Fruit fly (Drosophila melanogaster) whole organism, embryonic: ENCODE results near the gene cac.
A peak's percentile ranks its signal among the peaks of the same experiment; 100 is the strongest.

Experiments
- Ada2b ChIP-seq: fragments of 200-800 bp; sonication (Bioruptor generic); IDR thresholded peaks from 2 replicates; pipeline ENCODE4 v1.3.6; 2022; ENCODE audit warnings: missing biosample characterization, missing genetic modification characterization
- Atf3 ChIP-seq: fragments of 200-800 bp; sonication (Bioruptor generic); optimal IDR thresholded peaks from 3 replicates; lab custom pipeline; 2016; ENCODE audit warnings: missing biosample characterization, missing genetic modification characterization
- BEAF-32 ChIP-seq: fragments of 200-800 bp; sonication (Bioruptor generic); optimal IDR thresholded peaks from 3 replicates; lab custom pipeline; 2017; ENCODE audit warnings: missing biosample characterization, missing genetic modification characterization, mild to moderate bottlenecking, moderate library complexity, missing genetic modification reagents
- C15 ChIP-seq: fragments of 200-800 bp; sonication (Bioruptor generic); IDR thresholded peaks from 3 replicates; pipeline ENCODE4 v1.3.6; 2022; ENCODE audit warnings: missing biosample characterization, missing genetic modification characterization
- CG10366 ChIP-seq: fragments of 200-800 bp; sonication (Bioruptor generic); IDR thresholded peaks from 2 replicates; pipeline ENCODE4 v1.3.6; 2022; ENCODE audit warnings: missing biosample characterization, missing genetic modification characterization
- CG11085 ChIP-seq: fragments of 200-800 bp; sonication (Bioruptor generic); IDR thresholded peaks from 2 replicates; pipeline ENCODE4 v1.3.6; 2022; ENCODE audit warnings: missing biosample characterization, missing genetic modification characterization
- CG11723 ChIP-seq: fragments of 200-800 bp; sonication (Bioruptor generic); optimal IDR thresholded peaks from 2 replicates; lab custom pipeline; 2017; ENCODE audit warnings: missing biosample characterization, mild to moderate bottlenecking, missing genetic modification characterization
- CG13287 ChIP-seq: fragments of 200-800 bp; sonication (Bioruptor generic); IDR thresholded peaks from 2 replicates; pipeline ENCODE4 v1.3.6; 2022; ENCODE audit warnings: missing biosample characterization, missing genetic modification characterization; ENCODE audit not compliant: partially characterized antibody
- CG1529 ChIP-seq: fragments of 200-800 bp; sonication (Bioruptor generic); optimal IDR thresholded peaks from 3 replicates; lab custom pipeline; 2018; ENCODE audit warnings: missing biosample characterization, missing genetic modification characterization
- CG16779 ChIP-seq: fragments of 200-800 bp; sonication (Bioruptor generic); IDR thresholded peaks from 2 replicates; pipeline ENCODE4 v1.3.6; 2022; ENCODE audit warnings: missing biosample characterization, missing genetic modification characterization
- CG17186 ChIP-seq: fragments of 200-800 bp; sonication (Bioruptor generic); optimal IDR thresholded peaks from 3 replicates; lab custom pipeline; 2017; ENCODE audit warnings: missing biosample characterization, missing genetic modification reagents, missing genetic modification characterization
- CG17359 ChIP-seq: fragments of 200-800 bp; sonication (Bioruptor generic); optimal IDR thresholded peaks from 3 replicates; lab custom pipeline; 2018; ENCODE audit warnings: missing biosample characterization, mild to moderate bottlenecking, missing genetic modification characterization, moderate library complexity
- CG1792 ChIP-seq: fragments of 200-800 bp; sonication (Bioruptor generic); optimal IDR thresholded peaks from 2 replicates; lab custom pipeline; 2016; ENCODE audit warnings: missing biosample characterization, missing genetic modification characterization
- CG30431 ChIP-seq: fragments of 200-800 bp; sonication (Bioruptor generic); optimal IDR thresholded peaks from 2 replicates; lab custom pipeline; 2017; ENCODE audit warnings: missing biosample characterization, missing genetic modification characterization
- CG32532 ChIP-seq: fragments of 200-800 bp; sonication (Bioruptor generic); IDR thresholded peaks from 2 replicates; pipeline ENCODE4 v1.3.6; 2022; ENCODE audit warnings: missing biosample characterization, missing genetic modification characterization
- CG32772 ChIP-seq: fragments of 200-800 bp; sonication (Bioruptor generic); IDR thresholded peaks from 2 replicates; pipeline ENCODE4 v1.3.6; 2022; ENCODE audit warnings: missing biosample characterization, missing genetic modification characterization
- CG34376 ChIP-seq: fragments of 200-800 bp; sonication (Bioruptor generic); optimal IDR thresholded peaks from 2 replicates; lab custom pipeline; 2018; ENCODE audit warnings: missing biosample characterization, mild to moderate bottlenecking, missing genetic modification characterization
- CG3847 ChIP-seq: fragments of 200-800 bp; sonication (Bioruptor generic); IDR thresholded peaks from 2 replicates; pipeline ENCODE4 v1.3.6; 2022; ENCODE audit warnings: missing biosample characterization, missing genetic modification characterization
- CG6254 ChIP-seq: fragments of 200-800 bp; sonication (Bioruptor generic); optimal IDR thresholded peaks from 3 replicates; lab custom pipeline; 2017; ENCODE audit warnings: mild to moderate bottlenecking, missing biosample characterization, missing genetic modification reagents, missing genetic modification characterization
- CG6813 ChIP-seq: fragments of 200-800 bp; sonication (Bioruptor generic); optimal IDR thresholded peaks from 2 replicates; lab custom pipeline; 2017; ENCODE audit warnings: missing biosample characterization, missing genetic modification characterization, mild to moderate bottlenecking, moderate library complexity, missing genetic modification reagents
- CG7372 ChIP-seq: fragments of 200-800 bp; sonication (Bioruptor generic); IDR thresholded peaks from 2 replicates; pipeline ENCODE4 v1.3.6; 2022; ENCODE audit warnings: missing biosample characterization, missing genetic modification characterization
- CG7963 ChIP-seq: fragments of 200-800 bp; sonication (Bioruptor generic); IDR thresholded peaks from 3 replicates; pipeline ENCODE4 v1.3.6; 2022; ENCODE audit warnings: missing biosample characterization, missing genetic modification characterization; ENCODE audit not compliant: partially characterized antibody
- CG8765 ChIP-seq: fragments of 200-800 bp; sonication (Bioruptor generic); IDR thresholded peaks from 2 replicates; pipeline ENCODE4 v1.3.6; 2022; ENCODE audit warnings: missing biosample characterization, missing genetic modification characterization
- CG9932 ChIP-seq: fragments of 200-800 bp; sonication (Bioruptor generic); IDR thresholded peaks from 2 replicates; pipeline ENCODE4 v1.3.6; 2022; ENCODE audit warnings: missing biosample characterization, missing genetic modification characterization
- CHES-1-like ChIP-seq: fragments of 200-800 bp; sonication (Bioruptor generic); optimal IDR thresholded peaks from 2 replicates; lab custom pipeline; 2016; ENCODE audit warnings: missing biosample characterization, missing genetic modification characterization
- Dek ChIP-seq: fragments of 200-800 bp; sonication (Bioruptor generic); optimal IDR thresholded peaks from 3 replicates; lab custom pipeline; 2019; ENCODE audit warnings: missing biosample characterization, mild to moderate bottlenecking, missing genetic modification characterization, moderate library complexity
- HmgZ ChIP-seq: fragments of 200-800 bp; sonication (Bioruptor generic); optimal IDR thresholded peaks from 2 replicates; lab custom pipeline; 2018; ENCODE audit warnings: missing biosample characterization, mild to moderate bottlenecking, missing genetic modification characterization
- Hr51 ChIP-seq, 2 experiments: fragments of 200-800 bp; sonication (Bioruptor generic); optimal IDR thresholded peaks; 2 replicates in 1 of 2; 3 replicates in 1 of 2; lab custom pipeline; 2016 to 2018; ENCODE audit warnings: missing biosample characterization in 2 of 2, missing genetic modification characterization in 2 of 2, mild to moderate bottlenecking in 1 of 2, moderate library complexity in 1 of 2
- Jarid2 ChIP-seq: fragments of 200-800 bp; sonication (Bioruptor generic); optimal IDR thresholded peaks from 3 replicates; lab custom pipeline; 2017; ENCODE audit warnings: mild to moderate bottlenecking, missing biosample characterization, missing genetic modification reagents, missing genetic modification characterization
- MBD-R2 ChIP-seq: fragments of 200-800 bp; sonication (Bioruptor generic); IDR thresholded peaks from 2 replicates; pipeline ENCODE4 v1.3.6; 2022; ENCODE audit warnings: missing biosample characterization, missing genetic modification characterization
- MTF-1 ChIP-seq: fragments of 200-800 bp; sonication (Bioruptor generic); optimal IDR thresholded peaks from 2 replicates; lab custom pipeline; 2018; ENCODE audit warnings: missing biosample characterization, mild to moderate bottlenecking, missing genetic modification characterization, borderline replicate concordance
- Med ChIP-seq: fragments of 200-800 bp; sonication (Bioruptor generic); peaks from one replicate; lab custom pipeline; 2016; ENCODE audit warnings: missing biosample characterization, missing genetic modification characterization, mild to moderate bottlenecking, inconsistent platforms, moderate library complexity
- Oaz ChIP-seq: fragments of 200-800 bp; sonication (Bioruptor generic); IDR thresholded peaks from 2 replicates; pipeline ENCODE4 v1.3.6; 2022; ENCODE audit warnings: missing biosample characterization, missing genetic modification characterization
- Pdp1 ChIP-seq, 2 experiments: fragments of 200-800 bp; sonication (Bioruptor generic); optimal IDR thresholded peaks; 3 replicates each; lab custom pipeline; 2016; ENCODE audit warnings: missing biosample characterization in 2 of 2, missing genetic modification characterization in 2 of 2, mild to moderate bottlenecking in 1 of 2, moderate library complexity in 1 of 2
- Sry-δ ChIP-seq: fragments of 200-800 bp; sonication (Bioruptor generic); optimal IDR thresholded peaks from 2 replicates; lab custom pipeline; 2016; ENCODE audit warnings: missing biosample characterization, missing genetic modification characterization
- Stat92E ChIP-seq, 3 experiments: fragments of >200 bp in 2 of 3; fragments of 200-800 bp in 1 of 3; sonication (Bioruptor generic) in 1 of 3; optimal IDR thresholded peaks; 2 replicates each; lab custom pipeline; 2017 to 2019; ENCODE audit warnings: missing biosample characterization in 3 of 3, missing genetic modification characterization in 3 of 3, mild to moderate bottlenecking in 1 of 3, moderate library complexity in 1 of 3
- ato ChIP-seq: fragments of 200-800 bp; sonication (Bioruptor generic); IDR thresholded peaks from 2 replicates; pipeline ENCODE4 v1.3.6; 2022; ENCODE audit warnings: missing biosample characterization, missing genetic modification characterization; ENCODE audit not compliant: partially characterized antibody
- az2 ChIP-seq: fragments of 200-800 bp; sonication (Bioruptor generic); optimal IDR thresholded peaks from 3 replicates; lab custom pipeline; 2016; ENCODE audit warnings: missing biosample characterization, missing genetic modification characterization
- bowl ChIP-seq: fragments of 200-800 bp; sonication (Bioruptor generic); IDR thresholded peaks from 2 replicates; pipeline ENCODE4 v1.3.6; 2022; ENCODE audit warnings: missing biosample characterization, missing genetic modification characterization
- croc ChIP-seq: fragments of 200-800 bp; sonication (Bioruptor generic); conservative IDR thresholded peaks from 3 replicates; pipeline ENCODE4 v1.3.6; 2022; ENCODE audit warnings: missing biosample characterization, missing genetic modification characterization
- dan ChIP-seq: fragments of 200-800 bp; sonication (Bioruptor generic); IDR thresholded peaks from 2 replicates; pipeline ENCODE4 v1.3.6; 2022; ENCODE audit warnings: missing biosample characterization, missing genetic modification characterization
- gem ChIP-seq: fragments of 200-800 bp; sonication (Bioruptor generic); optimal IDR thresholded peaks from 2 replicates; lab custom pipeline; 2019; ENCODE audit warnings: missing biosample characterization, mild to moderate bottlenecking, missing genetic modification characterization, moderate library complexity
- inv ChIP-seq: fragments of 200-800 bp; sonication (Bioruptor generic); IDR thresholded peaks from 2 replicates; pipeline ENCODE4 v1.3.6; 2022; ENCODE audit warnings: missing biosample characterization, missing genetic modification characterization; ENCODE audit not compliant: partially characterized antibody
- jumu ChIP-seq: fragments of 200-800 bp; sonication (Bioruptor generic); optimal IDR thresholded peaks from 3 replicates; lab custom pipeline; 2016; ENCODE audit warnings: missing biosample characterization, missing genetic modification characterization
- phol ChIP-seq: fragments of 200-800 bp; sonication (Bioruptor generic); optimal IDR thresholded peaks from 3 replicates; lab custom pipeline; 2018; ENCODE audit warnings: missing biosample characterization, mild to moderate bottlenecking, missing genetic modification characterization, moderate library complexity
- pros ChIP-seq: fragments of 200-800 bp; sonication (Bioruptor generic); optimal IDR thresholded peaks from 3 replicates; lab custom pipeline; 2019; ENCODE audit warnings: missing biosample characterization, mild to moderate bottlenecking, missing genetic modification characterization, moderate library complexity
- row ChIP-seq: fragments of 200-800 bp; sonication (Bioruptor generic); IDR thresholded peaks from 3 replicates; pipeline ENCODE4 v1.3.6; 2022; ENCODE audit warnings: missing biosample characterization, missing genetic modification characterization
- shn ChIP-seq: fragments of 200-800 bp; sonication (Bioruptor generic); optimal IDR thresholded peaks from 3 replicates; lab custom pipeline; 2016; ENCODE audit warnings: missing biosample characterization, missing genetic modification characterization
- trem ChIP-seq: fragments of 200-800 bp; optimal IDR thresholded peaks from 3 replicates; lab custom pipeline; 2019; ENCODE audit warnings: missing biosample characterization, mild to moderate bottlenecking, missing genetic modification characterization, moderate library complexity
- ttk ChIP-seq: fragments of 200-800 bp; sonication (Bioruptor generic); IDR thresholded peaks from 2 replicates; pipeline ENCODE4 v2.1.2; 2022; ENCODE audit warnings: missing biosample characterization, missing genetic modification characterization

cac gene

dm6 chrX:11891682-11892179 lies 93.2 kb downstream of the cac start, which contains the start of gene sicily (continued):
- TF ChIP-seq CG11723 (no peak), CG9932 (GFP tag; lab: Robert Waterston, UW) (0 out of 2 replicates have a peak, but pooled peaks have one; percentile 23), bowl (GFP tag; lab: Robert Waterston, UW) (no peak), row (peak; percentile 63; the same call in 2 of the 3 replicates), CG17359 (tag; lab: Kevin White, UChicago) (no peak), Jarid2 (GFP tag; lab: Kevin White, UChicago) (no peak), CG32532 (GFP tag; lab: Robert Waterston, UW) (peak; percentile 23; the same call in 1 of the 2 replicates), jumu (GFP tag; lab: Kevin White, UChicago) (no peak), CHES-1-like (GFP tag; lab: Kevin White, UChicago) (no peak), az2 (GFP tag; lab: Kevin White, UChicago) (no peak), C15 (GFP tag; lab: Robert Waterston, UW) (no peak), CG13287 (GFP tag; lab: Robert Waterston, UW) (peak; percentile 51), Atf3 (no peak), CG10366 (GFP tag; lab: Robert Waterston, UW) (no peak), MTF-1 (no peak), croc (GFP tag; lab: Robert Waterston, UW) (no peak), MBD-R2 (GFP tag; lab: Robert Waterston, UW) (peak; percentile 99), CG17186 (GFP tag; lab: Kevin White, UChicago) (peak; percentile 28), pros (GFP tag; lab: Kevin White, UChicago) (no peak), CG7372 (GFP tag; lab: Robert Waterston, UW) (no peak), CG3847 (GFP tag; lab: Robert Waterston, UW) (peak; percentile 35; the same call in 1 of the 2 replicates), phol (tag; lab: Kevin White, UChicago) (peak; percentile 19), CG34376 (no peak), CG7963 (GFP tag; lab: Robert Waterston, UW) (no peak), Pdp1 (GFP tag; optimal IDR thresholded peaks at IDR 0.05; lab: Kevin White, UChicago) (peak in 1 of 2 experiments; percentile 66), Ada2b (GFP tag; lab: Robert Waterston, UW) (no peak), Med (peak; percentile 80), shn (GFP tag; lab: Kevin White, UChicago) (no peak), BEAF-32 (GFP tag; lab: Kevin White, UChicago) (peak; percentile 41), Hr51 (GFP tag; optimal IDR thresholded peaks at IDR 0.05; lab: Kevin White, UChicago) (no peak), HmgZ (tag; lab: Kevin White, UChicago) (peak; percentile 32), CG16779 (no peak), inv (GFP tag; lab: Robert Waterston, UW) (no peak), CG11085 (GFP tag; lab: Robert Waterston, UW) (no peak), CG30431 (no peak), ttk (GFP tag; lab: Robert Waterston, UW) (no peak), CG1792 (GFP tag; lab: Kevin White, UChicago) (no peak), gem (no peak), Oaz (GFP tag; lab: Robert Waterston, UW) (no peak), Dek (tag; lab: Kevin White, UChicago) (no peak), dan (GFP tag; lab: Robert Waterston, UW) (no peak), ato (GFP tag; lab: Robert Waterston, UW) (no peak), Sry-δ (peak; percentile 42), CG6813 (GFP tag; lab: Kevin White, UChicago) (no peak), CG1529 (GFP tag; lab: Kevin White, UChicago) (no peak), Stat92E (GFP tag; optimal IDR thresholded peaks at IDR 0.05; lab: Kevin White, UChicago) (no peak), CG6254 (no peak), CG32772 (no peak), trem (tag; lab: Kevin White, UChicago) (peak; percentile 34), CG8765 (GFP tag; lab: Robert Waterston, UW) (no peak)
